Worm (Caenorhabditis elegans): ENCODE data around the gene C37C3.1.

ce11 chrV:7875456-7875855 lies 17.7 kb downstream of the C37C3.1 start, which contains the start of gene F40A3.4:
- TF ChIP-seq flt-1 (GFP tag; IDR thresholded peaks at IDR 0.05): no peak
- TF ChIP-seq ref-1 (GFP tag; conservative IDR thresholded peaks at IDR 0.05): no peak
- TF ChIP-seq med-1 (GFP tag; optimal IDR thresholded peaks at IDR 0.05; ENCODE audit: insufficient read depth): no peak

Data from whole organism, midembryonic.